Fruit fly (Drosophila melanogaster) whole organism, embryonic: ENCODE data around the gene CG6126.

Source experiments
- Bdp1 ChIP-seq: fragments of 200-800 bp; sonication (Bioruptor generic); optimal IDR thresholded peaks from 3 replicates; lab custom pipeline; 2016; ENCODE audit warnings: missing biosample characterization, missing genetic modification characterization
- CG10543 ChIP-seq: fragments of 200-800 bp; sonication (Bioruptor generic); optimal IDR thresholded peaks from 3 replicates; lab custom pipeline; 2017; ENCODE audit warnings: missing biosample characterization, mild to moderate bottlenecking, missing genetic modification characterization, moderate library complexity
- CG11504 ChIP-seq: fragments of 200-800 bp; sonication (Bioruptor generic); optimal IDR thresholded peaks from 3 replicates; lab custom pipeline; 2019; ENCODE audit warnings: missing biosample characterization, mild to moderate bottlenecking, missing genetic modification characterization, moderate library complexity
- CG12219 ChIP-seq: fragments of 200-800 bp; sonication (Bioruptor generic); optimal IDR thresholded peaks from 3 replicates; lab custom pipeline; 2018; ENCODE audit warnings: missing biosample characterization, mild to moderate bottlenecking, missing genetic modification characterization
- CG13624 ChIP-seq: fragments of 200-800 bp; sonication (Bioruptor generic); optimal IDR thresholded peaks from 2 replicates; lab custom pipeline; 2016; ENCODE audit warnings: missing biosample characterization, missing genetic modification characterization
- CG13894 ChIP-seq: fragments of 200-800 bp; sonication (Bioruptor generic); optimal IDR thresholded peaks from 3 replicates; lab custom pipeline; 2018; ENCODE audit warnings: missing biosample characterization, mild to moderate bottlenecking, missing genetic modification characterization, moderate library complexity
- CG16779 ChIP-seq: fragments of 200-800 bp; sonication (Bioruptor generic); IDR thresholded peaks from 2 replicates; pipeline ENCODE4 v1.3.6; 2022; ENCODE audit warnings: missing biosample characterization, missing genetic modification characterization
- CG18599 ChIP-seq: fragments of 200-800 bp; sonication (Bioruptor generic); optimal IDR thresholded peaks from 3 replicates; lab custom pipeline; 2017; ENCODE audit warnings: missing biosample characterization, missing genetic modification characterization, mild to moderate bottlenecking, moderate library complexity, missing genetic modification reagents
- CG30431 ChIP-seq: fragments of 200-800 bp; sonication (Bioruptor generic); optimal IDR thresholded peaks from 2 replicates; lab custom pipeline; 2017; ENCODE audit warnings: missing biosample characterization, missing genetic modification characterization
- CG5180 ChIP-seq: fragments of 200-800 bp; sonication (Bioruptor generic); optimal IDR thresholded peaks from 3 replicates; lab custom pipeline; 2017; ENCODE audit warnings: missing biosample characterization, missing genetic modification characterization, mild to moderate bottlenecking, moderate library complexity, missing genetic modification reagents
- CG8290 ChIP-seq, 3 experiments: fragments of 200-800 bp; sonication (Bioruptor generic); optimal IDR thresholded peaks; 2 replicates each; lab custom pipeline; 2016 to 2019; ENCODE audit warnings: missing biosample characterization in 3 of 3, missing genetic modification characterization in 3 of 3, mild to moderate bottlenecking in 2 of 3, moderate library complexity in 1 of 3
- CG8359 ChIP-seq: fragments of 200-800 bp; sonication (Bioruptor generic); optimal IDR thresholded peaks from 2 replicates; lab custom pipeline; 2017; ENCODE audit warnings: missing biosample characterization, mild to moderate bottlenecking, missing genetic modification characterization, borderline replicate concordance
- CG9727 ChIP-seq: fragments of 200-800 bp; sonication (Bioruptor generic); optimal IDR thresholded peaks from 3 replicates; lab custom pipeline; 2017; ENCODE audit warnings: missing biosample characterization, mild to moderate bottlenecking, missing genetic modification characterization
- Deaf1 ChIP-seq: fragments of 200-800 bp; optimal IDR thresholded peaks from 3 replicates; lab custom pipeline; 2019; ENCODE audit warnings: missing biosample characterization, mild to moderate bottlenecking, missing genetic modification characterization, moderate library complexity
- Hey ChIP-seq: fragments of 200-800 bp; sonication (Bioruptor generic); optimal IDR thresholded peaks from 3 replicates; lab custom pipeline; 2018; ENCODE audit warnings: missing biosample characterization, mild to moderate bottlenecking, missing genetic modification characterization
- Lpt ChIP-seq: fragments of >200 bp; optimal IDR thresholded peaks from 2 replicates; lab custom pipeline; 2018; ENCODE audit warnings: missing biosample characterization, missing genetic modification characterization
- Mes4 ChIP-seq: fragments of 200-800 bp; sonication (Bioruptor generic); optimal IDR thresholded peaks from 2 replicates; lab custom pipeline; 2016; ENCODE audit warnings: missing biosample characterization, missing genetic modification characterization
- Scr ChIP-seq: fragments of 200-800 bp; sonication (Bioruptor generic); IDR thresholded peaks from 2 replicates; pipeline ENCODE4 v1.3.6; 2022; ENCODE audit warnings: missing biosample characterization, missing genetic modification characterization; ENCODE audit not compliant: partially characterized antibody
- Ssrp ChIP-seq: fragments of 200-800 bp; sonication (Bioruptor generic); optimal IDR thresholded peaks from 2 replicates; lab custom pipeline; 2018; ENCODE audit warnings: missing biosample characterization, mild to moderate bottlenecking, missing genetic modification characterization, moderate library complexity
- Taf1 ChIP-seq: fragments of 200-800 bp; sonication (Bioruptor generic); IDR thresholded peaks from 2 replicates; pipeline ENCODE4 v1.3.6; 2022; ENCODE audit warnings: missing biosample characterization, missing genetic modification characterization
- Usf ChIP-seq: fragments of 200-800 bp; sonication (Bioruptor generic); optimal IDR thresholded peaks from 2 replicates; lab custom pipeline; 2017; ENCODE audit warnings: missing genotype, missing biosample characterization, missing genetic modification characterization
- ase ChIP-seq: fragments of 200-800 bp; sonication (Bioruptor generic); IDR thresholded peaks from 3 replicates; pipeline ENCODE4 v1.3.6; 2022; ENCODE audit warnings: missing biosample characterization, missing genetic modification characterization
- bab2 ChIP-seq: fragments of 200-800 bp; sonication (Bioruptor generic); optimal IDR thresholded peaks from 2 replicates; lab custom pipeline; 2016; ENCODE audit warnings: missing biosample characterization, missing genetic modification characterization
- bbx ChIP-seq: fragments of 200-800 bp; sonication (Bioruptor generic); IDR thresholded peaks from 2 replicates; pipeline ENCODE4 v1.3.6; 2022; ENCODE audit warnings: missing biosample characterization, missing genetic modification characterization; ENCODE audit not compliant: partially characterized antibody
- bowl ChIP-seq: fragments of 200-800 bp; sonication (Bioruptor generic); IDR thresholded peaks from 2 replicates; pipeline ENCODE4 v1.3.6; 2022; ENCODE audit warnings: missing biosample characterization, missing genetic modification characterization
- cg ChIP-seq: fragments of 200-800 bp; sonication (Bioruptor generic); optimal IDR thresholded peaks from 3 replicates; lab custom pipeline; 2019; ENCODE audit warnings: missing biosample characterization, mild to moderate bottlenecking, missing genetic modification characterization, moderate library complexity
- chn ChIP-seq: fragments of 200-800 bp; sonication (Bioruptor generic); optimal IDR thresholded peaks from 2 replicates; lab custom pipeline; 2016; ENCODE audit warnings: missing biosample characterization, missing genetic modification characterization
- danr ChIP-seq: fragments of 200-800 bp; sonication (Bioruptor generic); IDR thresholded peaks from 2 replicates; pipeline ENCODE4 v1.3.6; 2022; ENCODE audit warnings: missing biosample characterization, missing genetic modification characterization
- ewg ChIP-seq: fragments of 200-800 bp; sonication (Bioruptor generic); optimal IDR thresholded peaks from 3 replicates; lab custom pipeline; 2017; ENCODE audit warnings: mild to moderate bottlenecking, missing biosample characterization, missing genetic modification reagents, missing genetic modification characterization
- gem ChIP-seq: fragments of 200-800 bp; sonication (Bioruptor generic); optimal IDR thresholded peaks from 2 replicates; lab custom pipeline; 2019; ENCODE audit warnings: missing biosample characterization, mild to moderate bottlenecking, missing genetic modification characterization, moderate library complexity
- jumu ChIP-seq: fragments of 200-800 bp; sonication (Bioruptor generic); optimal IDR thresholded peaks from 3 replicates; lab custom pipeline; 2016; ENCODE audit warnings: missing biosample characterization, missing genetic modification characterization
- kah ChIP-seq: fragments of 200-800 bp; sonication (Bioruptor generic); optimal IDR thresholded peaks from 2 replicates; lab custom pipeline; 2018; ENCODE audit warnings: missing biosample characterization, mild to moderate bottlenecking, missing genetic modification characterization
- nerfin-1 ChIP-seq: fragments of 200-800 bp; sonication (Bioruptor generic); optimal IDR thresholded peaks from 3 replicates; lab custom pipeline; 2019; ENCODE audit warnings: missing biosample characterization, mild to moderate bottlenecking, missing genetic modification characterization, moderate library complexity
- nom ChIP-seq: fragments of 200-800 bp; sonication (Bioruptor generic); optimal IDR thresholded peaks from 2 replicates; lab custom pipeline; 2017; ENCODE audit warnings: missing biosample characterization, missing genetic modification characterization, mild to moderate bottlenecking, moderate library complexity, missing genetic modification reagents
- org-1 ChIP-seq: fragments of 200-800 bp; sonication (Bioruptor generic); optimal IDR thresholded peaks from 2 replicates; lab custom pipeline; 2017; ENCODE audit warnings: missing biosample characterization, missing genetic modification characterization
- scrt ChIP-seq: fragments of 200-800 bp; sonication (Bioruptor generic); optimal IDR thresholded peaks from 2 replicates; lab custom pipeline; 2018; ENCODE audit warnings: missing biosample characterization, mild to moderate bottlenecking, missing genetic modification characterization, moderate library complexity
- vfl ChIP-seq: fragments of 200-800 bp; sonication (Bioruptor generic); optimal IDR thresholded peaks from 2 replicates; lab custom pipeline; 2016; ENCODE audit warnings: missing biosample characterization, missing genetic modification characterization
- yki ChIP-seq: fragments of >200 bp; optimal IDR thresholded peaks from 3 replicates; lab custom pipeline; 2018

Gene CG6126

DNA sequence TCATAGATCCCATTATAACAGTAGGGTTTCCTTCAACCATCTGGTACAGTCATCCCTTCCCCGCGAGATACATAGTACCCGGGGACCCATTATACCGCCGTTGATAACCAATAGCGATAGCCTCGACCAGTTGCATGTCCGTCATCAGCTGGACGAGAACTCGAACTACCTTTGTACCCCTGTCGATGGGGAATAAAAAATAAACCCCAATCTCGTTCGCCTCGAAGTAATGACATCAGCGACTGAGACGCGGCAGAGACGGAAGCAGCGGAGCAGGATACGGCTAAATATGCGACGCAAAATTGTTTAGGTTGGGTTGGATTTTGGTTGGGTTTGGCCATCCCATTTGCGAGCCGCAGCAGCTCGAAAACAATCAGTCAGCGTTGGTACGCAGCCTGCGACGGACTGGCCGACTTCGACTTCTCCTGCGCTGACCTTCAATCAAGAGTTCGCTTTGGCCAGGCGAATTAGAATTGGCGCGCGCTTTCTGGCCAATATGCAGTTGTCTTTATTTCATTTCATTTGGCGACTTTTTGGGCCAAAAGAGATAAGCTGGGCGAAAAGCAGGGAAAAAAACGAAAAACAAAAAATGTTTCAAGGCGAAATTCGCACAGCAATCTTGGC is 37.7 kb upstream of the CG6126 start:
- peak; percentile 37 for TF ChIP-seq nom (GFP tag; lab: Kevin White, UChicago)
- peak; percentile 19 for TF ChIP-seq bab2 (GFP tag; lab: Kevin White, UChicago)
- TF ChIP-seq Mes4 = no peak
- TF ChIP-seq gem (tag; lab: Kevin White, UChicago) = no peak
- peak; percentile 4 for TF ChIP-seq jumu
- TF ChIP-seq CG13624 (GFP tag; lab: Kevin White, UChicago) = peak; percentile 18
- peak; percentile 66 for TF ChIP-seq CG13894 (tag; lab: Kevin White, UChicago)
- no peak for TF ChIP-seq ase (GFP tag; lab: Robert Waterston, UW)
- TF ChIP-seq CG8359 (GFP tag; lab: Kevin White, UChicago) = no peak
- peak; percentile 29 for TF ChIP-seq Ssrp (tag; lab: Kevin White, UChicago)
- TF ChIP-seq CG30431 (GFP tag; lab: Kevin White, UChicago) = no peak
- no peak for TF ChIP-seq CG8290 (GFP tag; optimal IDR thresholded peaks at IDR 0.05; lab: Kevin White, UChicago)
- peak in 1 of 2 experiments; percentile 35 for TF ChIP-seq CG8290 (tag; optimal IDR thresholded peaks at IDR 0.05; lab: Kevin White, UChicago)
- TF ChIP-seq kah (GFP tag; lab: Kevin White, UChicago) = no peak
- TF ChIP-seq bbx (GFP tag; lab: Robert Waterston, UW) = no peak
- peak; percentile 29 for TF ChIP-seq org-1 (GFP tag; lab: Kevin White, UChicago)
- no peak for TF ChIP-seq danr (GFP tag; lab: Robert Waterston, UW)
- peak; percentile 7 for TF ChIP-seq CG9727
- TF ChIP-seq bowl = no peak
- no peak for TF ChIP-seq Taf1 (GFP tag; lab: Robert Waterston, UW)
- TF ChIP-seq CG12219 (GFP tag; lab: Kevin White, UChicago) = no peak
- TF ChIP-seq vfl (GFP tag; lab: Kevin White, UChicago) = peak; percentile 22
- peak; percentile 10 for TF ChIP-seq Bdp1

DNA sequence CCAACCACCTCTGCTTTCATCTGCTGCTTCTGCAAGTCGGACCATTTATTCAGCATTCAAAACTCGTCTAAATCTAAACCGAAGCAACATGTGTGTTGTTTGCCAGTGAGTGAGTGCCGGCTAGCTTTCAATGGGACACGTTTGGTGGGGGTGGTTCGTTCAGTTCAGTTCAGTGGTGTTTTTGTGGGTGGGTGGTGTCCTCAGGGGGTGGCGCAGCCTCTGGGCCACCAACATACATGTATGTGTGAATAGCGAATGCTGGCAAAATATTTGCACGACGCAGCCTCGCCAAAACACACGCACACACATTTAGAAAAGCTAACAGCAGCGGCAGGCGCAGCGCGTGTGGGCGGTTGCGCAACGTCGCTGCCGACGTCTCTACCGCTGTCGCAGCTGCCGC is 36.4 kb upstream of the CG6126 start:
- TF ChIP-seq nerfin-1 (tag; lab: Kevin White, UChicago) (no peak), scrt (GFP tag; lab: Kevin White, UChicago) (peak; percentile 86), CG8290 (GFP tag; optimal IDR thresholded peaks at IDR 0.05; lab: Kevin White, UChicago) (no peak), CG8290 (tag; optimal IDR thresholded peaks at IDR 0.05; lab: Kevin White, UChicago) (peak in 1 of 2 experiments; percentile 39), Usf (GFP tag; lab: Kevin White, UChicago) (no peak), Lpt (GFP tag; lab: Kevin White, UChicago) (no peak), CG10543 (peak; percentile 5), Scr (GFP tag; lab: Robert Waterston, UW) (no peak), Hey (tag; lab: Kevin White, UChicago) (peak; percentile 13), ewg (GFP tag; lab: Kevin White, UChicago) (peak; percentile 19), CG16779 (GFP tag; lab: Robert Waterston, UW) (no peak), cg (GFP tag; lab: Kevin White, UChicago) (peak; percentile 50), CG5180 (GFP tag; lab: Kevin White, UChicago) (peak; percentile 93), CG11504 (peak; percentile 25), CG18599 (GFP tag; lab: Kevin White, UChicago) (peak; percentile 30), yki (lab: Kevin White, UChicago) (no peak), Deaf1 (peak; percentile 41), chn (GFP tag; lab: Kevin White, UChicago) (no peak), gem (tag; lab: Kevin White, UChicago) (no peak)
